Fruit fly (Drosophila melanogaster): ENCODE measurements around the gene pn.

pn gene

dm6 chrX:2225138-2225537, 44.1 kb downstream of the pn start, which contains the start of gene pcx (continued):
- TF ChIP-seq CG13775 (GFP tag; optimal IDR thresholded peaks at IDR 0.05) (no peak), CG10147 (GFP tag; optimal IDR thresholded peaks at IDR 0.05) (no peak), Optix (GFP tag; IDR thresholded peaks at IDR 0.05) (no peak), fu2 (GFP tag; optimal IDR thresholded peaks at IDR 0.05) (no peak), sens-2 (GFP tag; IDR thresholded peaks at IDR 0.05) (no peak), Nf-YC (tag; optimal IDR thresholded peaks at IDR 0.05) (no peak), stc (GFP tag; IDR thresholded peaks at IDR 0.05) (no peak), CG11085 (GFP tag; IDR thresholded peaks at IDR 0.05) (no peak), so (GFP tag; IDR thresholded peaks at IDR 0.05) (no peak), Max (GFP tag; optimal IDR thresholded peaks at IDR 0.05) (no peak), wek (GFP tag; optimal IDR thresholded peaks at IDR 0.05) (no peak), ro (GFP tag; IDR thresholded peaks at IDR 0.05) (no peak), dmrt99B (tag; optimal IDR thresholded peaks at IDR 0.05) (no peak), CG6654 (GFP tag; optimal IDR thresholded peaks at IDR 0.05) (no peak), CG6791 (GFP tag; IDR thresholded peaks at IDR 0.05; ENCODE audit: partially characterized antibody) (peak; percentile 61; the same call in 2 of the 3 replicates), aop (GFP tag; IDR thresholded peaks at IDR 0.05) (no peak), eve (GFP tag; optimal IDR thresholded peaks at IDR 0.05) (no peak), YL-1 (GFP tag; optimal IDR thresholded peaks at IDR 0.05) (peak; percentile 56), schlank (tag; optimal IDR thresholded peaks at IDR 0.05) (no peak), pb (GFP tag; optimal IDR thresholded peaks at IDR 0.05) (no peak), Jarid2 (GFP tag; optimal IDR thresholded peaks at IDR 0.05) (no peak), Xrp1 (GFP tag; IDR thresholded peaks at IDR 0.05) (no peak), CG8478 (optimal IDR thresholded peaks at IDR 0.05) (no peak), cwo (GFP tag; optimal IDR thresholded peaks at IDR 0.05) (no peak), tgo (GFP tag; IDR thresholded peaks at IDR 0.05) (no peak), CG4328 (GFP tag; optimal IDR thresholded peaks at IDR 0.05) (no peak), pzg (GFP tag; optimal IDR thresholded peaks at IDR 0.05) (peak; percentile 49), hb (GFP tag; IDR thresholded peaks at IDR 0.05; ENCODE audit: partially characterized antibody) (peak; percentile 44; the same call in 1 of the 3 replicates), CG7786 (GFP tag; optimal IDR thresholded peaks at IDR 0.05) (no peak), CG15696 (tag; optimal IDR thresholded peaks at IDR 0.05) (no peak), ftz-f1 (GFP tag; optimal IDR thresholded peaks at IDR 0.05) (no peak), TFAM (GFP tag; optimal IDR thresholded peaks at IDR 0.05) (no peak), exex (tag; optimal IDR thresholded peaks at IDR 0.05) (no peak), CG31441 (GFP tag; IDR thresholded peaks at IDR 0.05) (no peak), Dll (GFP tag; IDR thresholded peaks at IDR 0.05; ENCODE audit: partially characterized antibody) (peak; percentile 56; the same call in 1 of the 4 replicates), CG32767 (GFP tag; IDR thresholded peaks at IDR 0.05) (no peak), Doc2 (GFP tag; IDR thresholded peaks at IDR 0.05) (no peak), CG18262 (tag; optimal IDR thresholded peaks at IDR 0.05) (no peak), repo (GFP tag; optimal IDR thresholded peaks at IDR 0.05) (no peak), org-1 (GFP tag; optimal IDR thresholded peaks at IDR 0.05) (no peak), crc (GFP tag; optimal IDR thresholded peaks at IDR 0.05) (no peak), CG17361 (GFP tag; IDR thresholded peaks at IDR 0.05) (no peak), croc (GFP tag; conservative IDR thresholded peaks at IDR 0.05) (no peak), CG3407 (GFP tag; optimal IDR thresholded peaks at IDR 0.05) (no peak), vnd (GFP tag; IDR thresholded peaks at IDR 0.05; ENCODE audit: partially characterized antibody) (no peak), CG8765 (GFP tag; IDR thresholded peaks at IDR 0.05) (no peak), zfh1 (GFP tag; IDR thresholded peaks at IDR 0.05) (no peak), PHDP (tag; optimal IDR thresholded peaks at IDR 0.05) (no peak), eyg (GFP tag; optimal IDR thresholded peaks at IDR 0.05) (no peak), CG11093 (GFP tag; IDR thresholded peaks at IDR 0.05) (no peak), CG30403 (GFP tag; optimal IDR thresholded peaks at IDR 0.05) (no peak), CG33213 (GFP tag; optimal IDR thresholded peaks at IDR 0.05) (no peak), h (optimal IDR thresholded peaks at IDR 0.05) (no peak)
